Fruit fly (Drosophila melanogaster): ENCODE results near the gene Ubx.

Ubx gene

DNA sequence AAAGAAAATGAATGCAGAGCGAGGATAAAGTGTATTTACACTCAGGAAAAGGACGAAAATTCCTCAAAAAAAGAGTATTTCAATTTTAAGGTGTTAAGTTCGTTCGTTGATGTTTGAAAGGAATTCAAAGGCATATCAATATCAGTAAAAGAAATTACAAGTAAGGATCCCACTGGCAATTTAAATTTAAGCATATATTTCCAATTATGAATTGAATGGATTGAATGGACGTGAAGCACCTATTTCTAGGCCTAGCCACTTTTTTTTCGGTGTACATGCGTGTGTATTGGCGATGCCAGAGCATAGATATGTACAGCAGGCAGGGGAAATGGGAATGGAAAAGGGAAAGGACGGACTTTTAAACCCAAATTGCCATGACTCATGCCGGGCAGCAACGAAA is 103.7 kb downstream of the Ubx start (continued):
- TF ChIP-seq so (GFP tag; IDR thresholded peaks at IDR 0.05) (no peak), ham (GFP tag; IDR thresholded peaks at IDR 0.05) (no peak), lola (GFP tag; optimal IDR thresholded peaks at IDR 0.05) (peak in 1 of 3 experiments; percentile 68), ac (GFP tag; optimal IDR thresholded peaks at IDR 0.05) (peak; percentile 27), seq (GFP tag; IDR thresholded peaks at IDR 0.05) (no peak), sim (GFP tag; IDR thresholded peaks at IDR 0.05) (no peak), pan (optimal IDR thresholded peaks at IDR 0.05) (no peak), pan (GFP tag; optimal IDR thresholded peaks at IDR 0.05 in 1 of 2, IDR thresholded peaks at IDR 0.05 in 1 of 2) (no peak), zfh2 (GFP tag; optimal IDR thresholded peaks at IDR 0.05) (no peak), CG30403 (GFP tag; optimal IDR thresholded peaks at IDR 0.05) (no peak), croc (GFP tag; conservative IDR thresholded peaks at IDR 0.05) (no peak), Hand (GFP tag; optimal IDR thresholded peaks at IDR 0.05) (no peak), nerfin-1 (tag; optimal IDR thresholded peaks at IDR 0.05) (no peak), CG15269 (tag; optimal IDR thresholded peaks at IDR 0.05) (no peak), gfzf (GFP tag; optimal IDR thresholded peaks at IDR 0.05) (no peak), p53 (GFP tag; optimal IDR thresholded peaks at IDR 0.05) (no peak), CG17385 (GFP tag; optimal IDR thresholded peaks at IDR 0.05) (no peak), CG4854 (GFP tag; optimal IDR thresholded peaks at IDR 0.05) (no peak), cwo (GFP tag; optimal IDR thresholded peaks at IDR 0.05) (no peak), CG6689 (GFP tag; IDR thresholded peaks at IDR 0.05) (no peak), CG10147 (GFP tag; optimal IDR thresholded peaks at IDR 0.05) (no peak), CG34224 (GFP tag; IDR thresholded peaks at IDR 0.05; ENCODE audit: partially characterized antibody) (no peak), emc (GFP tag; optimal IDR thresholded peaks at IDR 0.05) (no peak), CG13894 (tag; optimal IDR thresholded peaks at IDR 0.05) (no peak), chinmo (GFP tag; IDR thresholded peaks at IDR 0.05; ENCODE audit: partially characterized antibody) (no peak), dati (GFP tag; IDR thresholded peaks at IDR 0.05) (no peak), Doc2 (GFP tag; IDR thresholded peaks at IDR 0.05) (no peak), Bgb (GFP tag; IDR thresholded peaks at IDR 0.05; ENCODE audit: partially characterized antibody) (no peak), toy (GFP tag; IDR thresholded peaks at IDR 0.05) (no peak), CG1792 (GFP tag; optimal IDR thresholded peaks at IDR 0.05) (no peak), tap (tag; optimal IDR thresholded peaks at IDR 0.05) (no peak), tup (GFP tag; optimal IDR thresholded peaks at IDR 0.05) (no peak), Six4 (GFP tag; optimal IDR thresholded peaks at IDR 0.05) (no peak), CG13123 (GFP tag; optimal IDR thresholded peaks at IDR 0.05) (no peak), CG17186 (GFP tag; optimal IDR thresholded peaks at IDR 0.05) (no peak), GATAe (GFP tag; conservative IDR thresholded peaks at IDR 0.05) (no peak), Awh (GFP tag; IDR thresholded peaks at IDR 0.05) (no peak), salm (tag; optimal IDR thresholded peaks at IDR 0.05) (no peak), CG12299 (tag; optimal IDR thresholded peaks at IDR 0.05) (no peak), NfI (GFP tag; optimal IDR thresholded peaks at IDR 0.05) (no peak), CG32532 (GFP tag; IDR thresholded peaks at IDR 0.05) (no peak), CG3407 (GFP tag; optimal IDR thresholded peaks at IDR 0.05) (no peak), CG11247 (GFP tag; IDR thresholded peaks at IDR 0.05) (no peak), CG12155 (GFP tag; optimal IDR thresholded peaks at IDR 0.05) (no peak), da (GFP tag; optimal IDR thresholded peaks at IDR 0.05) (no peak), trh (GFP tag; optimal IDR thresholded peaks at IDR 0.05) (no peak), cato (GFP tag; optimal IDR thresholded peaks at IDR 0.05; ENCODE audit: borderline replicate concordance) (no peak), CG6813 (GFP tag; optimal IDR thresholded peaks at IDR 0.05) (no peak), Dip2 (GFP tag; IDR thresholded peaks at IDR 0.05) (no peak), gce (GFP tag; IDR thresholded peaks at IDR 0.05) (no peak), CG4617 (GFP tag; optimal IDR thresholded peaks at IDR 0.05; ENCODE audit: borderline replicate concordance) (no peak), Mes4 (GFP tag; optimal IDR thresholded peaks at IDR 0.05) (no peak)

All from whole organism, embryonic.